Fruit fly (Drosophila melanogaster): Measurements from ENCODE around the gene SREBP.
"Not testable (repeated sequence)": the region's sequence is repeated elsewhere in the genome, so short reads cannot be mapped to it uniquely, and the experiment has no call there.

SREBP gene

dm6 chr3L:19793438-19793998 lies at the start of gene SREBP, which contains the start of the genes CG42637 and Gyc76C:
SREBP (plus strand) TSS chr3L:19793935.
CG42637 (minus strand) TSS chr3L:19793569.
Gyc76C (minus strand) TSS chr3L:19793569.
- TF ChIP-seq CG17801 (GFP tag; optimal IDR thresholded peaks at IDR 0.05; ENCODE audit: partially characterized antibody), result no peak

DNA sequence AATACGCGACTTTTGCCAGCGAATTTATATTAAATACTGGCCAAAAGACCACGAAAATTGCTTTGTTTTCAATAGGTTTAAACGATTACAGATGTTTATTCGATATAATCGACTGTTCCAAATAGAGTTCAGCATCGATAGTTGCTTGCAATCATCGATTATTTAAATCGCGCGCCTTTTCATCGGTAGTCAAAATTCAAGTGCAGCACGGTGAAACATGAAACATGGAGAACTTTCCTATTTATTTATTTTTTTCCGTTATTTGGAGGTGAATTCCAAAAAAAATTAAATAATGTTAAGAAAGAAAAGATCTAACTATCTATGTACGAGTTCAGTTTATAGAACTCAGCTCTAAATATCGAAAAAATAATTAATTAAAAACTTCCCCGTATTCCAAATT lies 44.1 kb upstream of the SREBP start, which contains the start of gene CG42638:
CG42638 (minus strand) TSS at position 101 of the 400 bp plus-strand sequence.
- not testable (repeated sequence) for TF ChIP-seq CG17801 (GFP tag; optimal IDR thresholded peaks at IDR 0.05; ENCODE audit: partially characterized antibody)

dm6 chr3L:19760109-19760508 lies 33.6 kb upstream of the SREBP start, which contains the start of gene Vtld:
Vtld (plus strand) TSS chr3L:19760409.
- TF ChIP-seq CG17801 (GFP tag; optimal IDR thresholded peaks at IDR 0.05; ENCODE audit: partially characterized antibody), result not testable (repeated sequence)

- TF ChIP-seq CG17801 (GFP tag; optimal IDR thresholded peaks at IDR 0.05; ENCODE audit: partially characterized antibody), result no peak
Observed at dm6 chr3L:19777279-19777960, 16.3 kb upstream of the SREBP start.

- no peak for TF ChIP-seq CG17801 (GFP tag; optimal IDR thresholded peaks at IDR 0.05; ENCODE audit: partially characterized antibody)
Observed at dm6 chr3L:19778530-19778929, 15.2 kb upstream of the SREBP start.

dm6 chr3L:19787632-19788031 lies 6.1 kb upstream of the SREBP start:
- TF ChIP-seq CG17801 (GFP tag; optimal IDR thresholded peaks at IDR 0.05; ENCODE audit: partially characterized antibody), result no peak

dm6 chr3L:19790564-19790928 lies 3.2 kb upstream of the SREBP start:
- no peak for TF ChIP-seq CG17801 (GFP tag; optimal IDR thresholded peaks at IDR 0.05; ENCODE audit: partially characterized antibody)

- peak; percentile 44 for TF ChIP-seq CG17801 (GFP tag; optimal IDR thresholded peaks at IDR 0.05; ENCODE audit: partially characterized antibody)
Observed at dm6 chr3L:19790929-19791687, 2.6 kb upstream of the SREBP start.

dm6 chr3L:19791688-19792073 lies 2.1 kb upstream of the SREBP start:
- no peak for TF ChIP-seq CG17801 (GFP tag; optimal IDR thresholded peaks at IDR 0.05; ENCODE audit: partially characterized antibody)

DNA sequence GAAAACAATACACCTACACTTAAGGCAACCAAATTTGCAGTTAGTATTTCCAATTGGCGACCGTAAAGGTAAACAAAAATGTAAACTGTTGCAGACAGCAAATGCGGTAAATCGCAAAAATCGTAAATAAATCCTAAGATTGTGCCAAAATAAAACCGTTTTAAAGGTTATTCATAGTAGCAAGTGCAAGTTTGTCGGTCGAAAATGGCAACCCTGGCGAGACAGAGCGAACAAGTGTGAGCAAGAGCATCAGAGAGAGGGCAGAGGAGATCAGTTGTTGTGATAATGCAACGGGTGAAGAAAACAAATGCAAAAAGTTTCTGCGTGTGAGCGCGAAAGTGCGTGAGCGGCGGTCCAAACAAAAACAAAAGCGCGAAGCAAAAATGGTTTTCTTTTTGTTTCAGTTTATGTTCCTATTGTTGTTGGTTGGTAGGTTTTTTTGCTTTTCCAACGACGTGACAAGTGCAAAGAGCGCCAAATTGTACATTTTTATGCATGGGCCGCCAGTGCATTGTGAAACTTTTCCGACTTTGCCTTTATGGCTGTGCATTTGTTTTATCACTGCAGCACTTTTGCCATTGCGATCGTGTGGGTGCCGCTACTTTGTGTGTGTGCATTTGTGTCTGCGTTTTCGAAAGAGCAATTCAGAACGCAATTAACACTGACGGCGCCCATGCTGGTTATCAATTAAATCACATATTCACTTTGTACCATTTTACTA lies 858 bp upstream of the SREBP start:
- no peak for TF ChIP-seq CG17801 (GFP tag; optimal IDR thresholded peaks at IDR 0.05; ENCODE audit: partially characterized antibody)

dm6 chr3L:19794203-19794802 lies 568 bp downstream of the SREBP start:
- peak; percentile 89 for TF ChIP-seq CG17801 (GFP tag; optimal IDR thresholded peaks at IDR 0.05; ENCODE audit: partially characterized antibody)

dm6 chr3L:19798978-19799377 lies 5.2 kb downstream of the SREBP start, which contains the start of gene Ir76a:
Ir76a (plus strand) TSS chr3L:19799278.
- TF ChIP-seq CG17801 (GFP tag; optimal IDR thresholded peaks at IDR 0.05; ENCODE audit: partially characterized antibody), result no peak

dm6 chr3L:19801105-19801504 lies 7.4 kb downstream of the SREBP start, which contains the start of gene CG14102:
CG14102 (minus strand) TSS chr3L:19801291.
- no peak for TF ChIP-seq CG17801 (GFP tag; optimal IDR thresholded peaks at IDR 0.05; ENCODE audit: partially characterized antibody)

DNA sequence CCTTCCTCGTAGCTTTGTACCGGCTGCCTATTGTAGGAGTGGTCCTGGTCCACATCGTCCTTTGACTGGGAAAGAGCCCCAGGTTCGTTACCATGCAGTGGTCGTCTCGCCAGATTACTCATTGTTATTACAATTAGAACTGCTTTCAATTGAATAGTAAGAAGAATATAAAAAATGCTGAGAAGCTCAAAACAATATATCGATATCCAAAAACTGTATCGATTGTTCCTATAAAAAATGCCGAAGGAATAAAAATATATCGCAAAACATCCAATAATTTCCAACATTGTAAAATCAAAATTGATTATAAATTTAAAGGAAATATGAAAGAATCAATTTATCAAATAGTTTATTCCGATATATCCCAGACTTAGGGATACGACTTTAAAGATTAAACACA lies 11.2 kb downstream of the SREBP start, which contains the start of the genes TORIP and Ccdc58:
TORIP (minus strand) TSS at position 173 of the 400 bp plus-strand sequence.
Ccdc58 (plus strand) TSS at position 274 of the 400 bp plus-strand sequence.
- no peak for TF ChIP-seq CG17801 (GFP tag; optimal IDR thresholded peaks at IDR 0.05; ENCODE audit: partially characterized antibody)
